Worm (Caenorhabditis elegans): Measurements from ENCODE around the gene srlf-32.

The srlf-32 gene

DNA sequence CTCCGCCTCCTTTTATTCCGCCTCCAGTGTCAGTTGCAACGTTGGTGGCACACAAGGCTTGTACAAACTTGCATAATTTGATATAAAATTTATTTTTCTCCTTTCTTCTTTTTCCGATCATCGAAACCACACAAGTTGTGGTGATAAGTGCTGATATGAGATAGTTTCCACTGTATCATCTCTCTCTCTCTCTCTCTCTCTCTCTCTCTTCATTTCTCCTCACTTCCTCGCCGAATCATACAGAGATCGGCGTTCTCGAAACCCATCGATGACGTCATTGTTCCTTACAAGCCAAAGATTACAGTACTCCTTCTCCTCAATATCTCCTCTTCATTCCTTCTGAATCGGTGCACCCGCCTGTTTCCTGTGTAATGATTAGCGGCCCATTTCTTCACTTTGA lies 26.5 kb upstream of the srlf-32 start, which contains the start of gene nhr-43:
Gene nhr-43 (plus strand): TSS at position 233 of the 400 bp plus-strand sequence.
- TF ChIP-seq cog-1 (tag; optimal IDR thresholded peaks at IDR 0.05) (no peak), ref-1 (GFP tag; conservative IDR thresholded peaks at IDR 0.05) (no peak), med-1 (GFP tag; optimal IDR thresholded peaks at IDR 0.05; ENCODE audit: insufficient read depth) (no peak), tab-1 (GFP tag; IDR thresholded peaks at IDR 0.05) (no peak), klf-2 (GFP tag; conservative IDR thresholded peaks at IDR 0.05) (no peak), ztf-23 (GFP tag; IDR thresholded peaks at IDR 0.05) (no peak), T22C8.4 (GFP tag; IDR thresholded peaks at IDR 0.05) (no peak), ztf-29 (GFP tag; IDR thresholded peaks at IDR 0.05) (no peak), flt-1 (GFP tag; IDR thresholded peaks at IDR 0.05) (no peak)

DNA sequence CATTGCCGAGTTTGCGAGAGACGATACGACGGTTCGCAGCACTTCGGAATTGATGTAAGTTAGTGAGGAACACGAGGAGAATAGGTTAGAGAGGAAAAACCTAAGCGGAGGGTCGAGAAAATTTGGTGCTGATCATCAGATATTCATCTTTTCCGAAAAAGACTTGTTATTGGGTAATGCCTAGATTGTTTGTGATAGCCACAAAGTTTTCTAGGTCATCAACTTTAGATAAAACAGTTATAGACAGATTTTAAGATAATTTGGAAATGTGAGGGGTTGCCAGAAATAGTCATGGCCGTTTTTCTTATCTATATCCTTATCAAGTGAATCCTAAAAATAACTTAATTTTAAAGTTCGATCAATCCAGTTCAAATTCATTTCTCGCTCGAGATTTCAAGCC lies 25.4 kb upstream of the srlf-32 start:
- TF ChIP-seq ref-1 (GFP tag; conservative IDR thresholded peaks at IDR 0.05) = no peak
- TF ChIP-seq ztf-23 (GFP tag; IDR thresholded peaks at IDR 0.05) = no peak

DNA sequence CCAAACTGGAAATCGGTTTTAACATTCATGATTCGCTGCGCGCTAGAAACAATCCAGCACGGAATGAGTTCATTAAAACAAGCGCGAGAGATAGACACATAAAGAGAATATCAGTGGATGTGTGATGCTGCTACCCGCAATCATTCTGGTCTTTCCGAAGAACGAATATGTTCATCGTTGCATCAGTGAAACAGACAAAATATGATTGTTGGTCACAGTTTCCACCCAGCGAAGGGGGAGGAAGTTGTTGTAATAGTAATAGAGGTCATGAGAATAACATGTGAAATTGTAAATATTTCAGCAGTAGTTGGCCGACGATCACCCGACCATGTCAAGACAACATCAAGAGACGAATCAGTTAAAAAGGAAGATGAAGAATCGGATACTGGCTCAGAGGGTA lies 24.6 kb upstream of the srlf-32 start:
- TF ChIP-seq tab-1 (GFP tag; IDR thresholded peaks at IDR 0.05) (no peak), ztf-23 (GFP tag; IDR thresholded peaks at IDR 0.05) (no peak), ref-1 (GFP tag; conservative IDR thresholded peaks at IDR 0.05) (no peak), flt-1 (GFP tag; IDR thresholded peaks at IDR 0.05) (no peak), klf-2 (GFP tag; conservative IDR thresholded peaks at IDR 0.05) (no peak), ztf-29 (GFP tag; IDR thresholded peaks at IDR 0.05) (no peak), cog-1 (tag; optimal IDR thresholded peaks at IDR 0.05) (no peak), med-1 (GFP tag; optimal IDR thresholded peaks at IDR 0.05; ENCODE audit: insufficient read depth) (no peak), T22C8.4 (GFP tag; IDR thresholded peaks at IDR 0.05) (no peak)

DNA sequence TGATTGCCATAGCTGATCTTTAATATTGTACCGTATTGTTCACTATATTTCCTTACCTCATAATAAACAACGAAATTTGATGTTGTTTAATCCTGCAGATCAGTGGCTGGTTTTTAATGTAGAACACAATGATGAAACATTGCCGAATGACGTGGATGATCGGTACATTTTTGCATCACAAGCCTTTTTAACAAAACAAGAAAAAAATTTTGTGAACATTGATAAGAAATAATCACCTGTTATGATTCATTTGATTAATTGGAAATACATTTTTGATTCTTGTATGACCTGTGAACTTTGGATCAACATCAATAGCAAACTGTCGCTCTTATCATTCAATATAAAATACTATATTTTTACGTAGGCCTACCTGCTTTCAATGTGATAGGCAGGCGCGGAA lies 23.0 kb upstream of the srlf-32 start:
- no peak for TF ChIP-seq cog-1 (tag; optimal IDR thresholded peaks at IDR 0.05)
- no peak for TF ChIP-seq ztf-23 (GFP tag; IDR thresholded peaks at IDR 0.05)
- TF ChIP-seq ztf-29 (GFP tag; IDR thresholded peaks at IDR 0.05) = no peak
- TF ChIP-seq med-1 (GFP tag; optimal IDR thresholded peaks at IDR 0.05; ENCODE audit: insufficient read depth) = no peak
- no peak for TF ChIP-seq klf-2 (GFP tag; conservative IDR thresholded peaks at IDR 0.05)
- TF ChIP-seq ref-1 (GFP tag; conservative IDR thresholded peaks at IDR 0.05) = no peak
- no peak for TF ChIP-seq flt-1 (GFP tag; IDR thresholded peaks at IDR 0.05)
- TF ChIP-seq tab-1 (GFP tag; IDR thresholded peaks at IDR 0.05) = no peak
- TF ChIP-seq T22C8.4 (GFP tag; IDR thresholded peaks at IDR 0.05) = no peak

DNA sequence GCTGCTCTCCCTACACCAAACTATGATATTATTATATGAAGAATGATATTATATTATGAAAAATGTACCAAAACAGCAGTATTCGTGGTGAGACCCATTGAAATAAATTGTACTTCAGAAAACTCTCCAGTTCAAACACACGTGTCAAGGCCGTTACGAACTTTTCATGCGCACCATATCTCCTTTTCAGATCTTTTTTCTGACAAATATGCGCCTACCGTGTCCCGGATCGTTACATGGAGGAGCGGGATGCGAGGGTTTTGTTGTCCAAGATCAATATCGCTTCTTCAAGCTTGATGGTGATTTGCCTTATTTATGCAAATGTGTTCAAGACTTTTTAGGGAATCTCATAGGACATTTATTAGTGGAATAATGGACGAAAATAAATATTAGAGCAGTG lies 22.1 kb upstream of the srlf-32 start:
- no peak for TF ChIP-seq klf-2 (GFP tag; conservative IDR thresholded peaks at IDR 0.05)
- TF ChIP-seq ref-1 (GFP tag; conservative IDR thresholded peaks at IDR 0.05) = no peak
- TF ChIP-seq ztf-29 (GFP tag; IDR thresholded peaks at IDR 0.05) = no peak
- TF ChIP-seq med-1 (GFP tag; optimal IDR thresholded peaks at IDR 0.05; ENCODE audit: insufficient read depth) = no peak
- TF ChIP-seq tab-1 (GFP tag; IDR thresholded peaks at IDR 0.05) = no peak
- TF ChIP-seq ztf-23 (GFP tag; IDR thresholded peaks at IDR 0.05) = no peak
- no peak for TF ChIP-seq T22C8.4 (GFP tag; IDR thresholded peaks at IDR 0.05)
- TF ChIP-seq flt-1 (GFP tag; IDR thresholded peaks at IDR 0.05) = no peak
- TF ChIP-seq cog-1 (tag; optimal IDR thresholded peaks at IDR 0.05) = no peak

DNA sequence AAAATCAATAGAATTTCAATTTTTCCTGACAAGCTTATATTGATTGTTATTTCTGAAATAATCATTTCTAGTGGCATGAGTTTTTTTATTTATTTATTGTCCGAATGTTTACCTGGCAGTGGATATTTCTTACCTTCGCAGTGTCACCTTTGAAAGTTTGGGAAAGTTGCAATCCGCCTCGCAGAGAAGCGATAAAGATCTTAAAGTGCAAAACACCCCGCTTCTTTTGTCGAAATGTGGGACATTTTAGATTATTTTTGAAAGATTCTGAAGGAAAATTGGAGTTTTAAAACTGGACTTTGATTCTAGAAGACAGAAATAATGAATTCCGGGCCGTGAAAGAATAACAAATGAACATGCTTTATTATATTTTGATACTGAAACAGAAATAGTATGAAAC lies 17.1 kb upstream of the srlf-32 start:
- TF ChIP-seq klf-2 (GFP tag; conservative IDR thresholded peaks at IDR 0.05) (no peak), med-1 (GFP tag; optimal IDR thresholded peaks at IDR 0.05; ENCODE audit: insufficient read depth) (no peak), tab-1 (GFP tag; IDR thresholded peaks at IDR 0.05) (no peak), ref-1 (GFP tag; conservative IDR thresholded peaks at IDR 0.05) (no peak), T22C8.4 (GFP tag; IDR thresholded peaks at IDR 0.05) (no peak), ztf-23 (GFP tag; IDR thresholded peaks at IDR 0.05) (no peak), flt-1 (GFP tag; IDR thresholded peaks at IDR 0.05) (no peak), ztf-29 (GFP tag; IDR thresholded peaks at IDR 0.05) (no peak), cog-1 (tag; optimal IDR thresholded peaks at IDR 0.05) (no peak)

DNA sequence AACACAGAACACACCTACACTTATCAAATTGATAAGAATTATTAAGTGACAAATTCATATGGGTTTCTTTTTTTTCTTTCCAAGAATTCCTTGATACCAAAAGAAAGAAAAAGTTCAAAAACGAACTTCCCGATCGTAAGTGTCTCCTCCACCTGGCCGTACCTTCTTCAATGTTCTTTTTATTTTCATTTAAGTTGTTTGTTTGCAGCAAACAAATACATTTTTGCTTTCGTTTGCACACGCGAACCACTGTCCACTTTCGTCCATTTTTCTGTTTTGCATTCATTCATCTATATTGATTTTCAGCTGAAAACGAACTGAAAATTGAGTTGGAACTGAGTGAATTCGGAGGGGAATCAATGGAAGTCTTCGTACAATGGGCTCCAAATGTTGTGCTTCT lies 14.1 kb upstream of the srlf-32 start, which contains the start of gene VZK822L.2:
Gene VZK822L.2 (plus strand): TSS at position 301 of the 400 bp plus-strand sequence.
- TF ChIP-seq flt-1 (GFP tag; IDR thresholded peaks at IDR 0.05) = no peak
- TF ChIP-seq ztf-23 (GFP tag; IDR thresholded peaks at IDR 0.05) = no peak
- TF ChIP-seq cog-1 (tag; optimal IDR thresholded peaks at IDR 0.05) = no peak
- no peak for TF ChIP-seq med-1 (GFP tag; optimal IDR thresholded peaks at IDR 0.05; ENCODE audit: insufficient read depth)
- TF ChIP-seq ztf-29 (GFP tag; IDR thresholded peaks at IDR 0.05) = no peak
- TF ChIP-seq klf-2 (GFP tag; conservative IDR thresholded peaks at IDR 0.05) = no peak
- TF ChIP-seq ref-1 (GFP tag; conservative IDR thresholded peaks at IDR 0.05) = no peak
- TF ChIP-seq T22C8.4 (GFP tag; IDR thresholded peaks at IDR 0.05) = no peak
- TF ChIP-seq tab-1 (GFP tag; IDR thresholded peaks at IDR 0.05) = no peak

DNA sequence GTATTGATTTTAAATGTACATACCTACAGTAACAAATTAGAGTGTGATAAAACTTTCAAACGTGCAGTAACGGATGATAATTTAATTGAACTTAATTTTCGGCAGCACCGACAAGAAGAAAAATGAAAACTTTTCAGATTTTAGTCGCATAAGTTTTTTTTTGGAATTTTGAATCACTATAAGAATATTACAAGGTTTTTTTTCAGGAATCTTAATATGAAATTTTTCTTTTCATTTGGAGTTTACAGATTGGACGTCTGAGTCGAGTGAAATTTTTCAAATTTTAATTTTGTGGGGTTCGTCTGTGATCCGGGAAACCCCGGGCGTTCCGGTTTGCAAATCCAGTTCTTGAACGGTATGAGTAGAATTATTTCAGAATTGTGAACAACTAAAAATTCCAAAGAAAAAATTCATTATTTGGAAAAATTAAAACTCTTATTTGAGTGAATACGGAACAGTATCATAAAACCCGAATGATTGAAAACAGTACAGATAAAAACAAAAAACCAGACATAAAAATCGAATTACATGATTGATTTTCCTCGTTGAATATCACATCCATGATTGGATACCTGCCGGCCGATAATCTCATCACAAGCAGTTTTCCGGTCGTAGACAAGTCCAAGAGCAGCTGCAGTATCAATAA lies 12.4 kb upstream of the srlf-32 start:
- TF ChIP-seq klf-2 (GFP tag; conservative IDR thresholded peaks at IDR 0.05) (no peak), flt-1 (GFP tag; IDR thresholded peaks at IDR 0.05) (no peak), cog-1 (tag; optimal IDR thresholded peaks at IDR 0.05) (no peak), T22C8.4 (GFP tag; IDR thresholded peaks at IDR 0.05) (no peak), med-1 (GFP tag; optimal IDR thresholded peaks at IDR 0.05; ENCODE audit: insufficient read depth) (no peak), tab-1 (GFP tag; IDR thresholded peaks at IDR 0.05) (no peak)

DNA sequence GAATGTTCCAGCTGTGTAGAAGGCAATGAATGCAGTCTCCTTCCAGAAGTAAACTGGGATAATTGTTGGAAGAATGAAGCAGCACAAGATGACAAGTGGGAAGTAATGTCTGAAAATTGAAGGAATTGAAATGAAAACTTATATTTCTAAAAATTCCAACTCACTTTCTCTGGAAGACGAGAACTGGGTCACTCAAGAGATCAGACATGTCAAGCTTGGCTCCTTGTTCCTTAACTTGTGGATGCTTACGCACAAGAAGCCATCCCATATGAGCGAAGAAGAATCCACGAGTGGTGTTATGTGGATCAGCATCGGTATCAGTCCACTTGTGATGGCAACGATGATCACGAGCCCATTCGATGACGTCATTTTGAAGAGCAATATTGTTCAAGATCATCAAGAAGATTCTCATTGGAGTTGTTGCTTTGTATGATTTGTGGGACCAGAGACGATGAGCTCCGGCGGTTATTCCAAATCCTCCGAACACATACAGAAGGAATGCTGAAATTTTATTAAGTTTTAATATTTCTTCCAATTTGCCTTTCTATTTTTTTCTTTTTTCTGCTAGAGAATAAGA lies 11.5 kb upstream of the srlf-32 start:
- TF ChIP-seq med-1 (GFP tag; optimal IDR thresholded peaks at IDR 0.05; ENCODE audit: insufficient read depth) (no peak), T22C8.4 (GFP tag; IDR thresholded peaks at IDR 0.05) (no peak), ztf-23 (GFP tag; IDR thresholded peaks at IDR 0.05) (no peak), tab-1 (GFP tag; IDR thresholded peaks at IDR 0.05) (no peak), ztf-29 (GFP tag; IDR thresholded peaks at IDR 0.05) (no peak), flt-1 (GFP tag; IDR thresholded peaks at IDR 0.05) (no peak), ref-1 (GFP tag; conservative IDR thresholded peaks at IDR 0.05) (no peak), cog-1 (tag; optimal IDR thresholded peaks at IDR 0.05) (no peak)
